Fruit fly (Drosophila melanogaster): ENCODE results near the gene Nnk.

The Nnk gene

dm6 chr3R:17818803-17819202 lies 13.8 kb upstream of the Nnk start (continued):
- no peak for TF ChIP-seq sim (GFP tag; IDR thresholded peaks at IDR 0.05)
- no peak for TF ChIP-seq Sox100B (GFP tag; optimal IDR thresholded peaks at IDR 0.05)
- TF ChIP-seq D19A (tag; optimal IDR thresholded peaks at IDR 0.05), result no peak
- no peak for TF ChIP-seq Bgb (GFP tag; IDR thresholded peaks at IDR 0.05; ENCODE audit: partially characterized antibody)
- peak; percentile 41 for TF ChIP-seq CG12219 (GFP tag; optimal IDR thresholded peaks at IDR 0.05)
- TF ChIP-seq CG13624 (GFP tag; optimal IDR thresholded peaks at IDR 0.05), result no peak
- no peak for TF ChIP-seq MTF-1 (GFP tag; optimal IDR thresholded peaks at IDR 0.05; ENCODE audit: borderline replicate concordance)
- peak; percentile 55 for TF ChIP-seq CG12769 (tag; optimal IDR thresholded peaks at IDR 0.05)
- no peak for TF ChIP-seq CG10366 (GFP tag; IDR thresholded peaks at IDR 0.05)
- peak; percentile 45; the same call in 1 of the 3 replicates for TF ChIP-seq CG7357 (GFP tag; IDR thresholded peaks at IDR 0.05)
- TF ChIP-seq Kr (GFP tag; optimal IDR thresholded peaks at IDR 0.05), result no peak
- TF ChIP-seq maf-S (GFP tag; optimal IDR thresholded peaks at IDR 0.05), result peak; percentile 2
- no peak for TF ChIP-seq CG11456 (GFP tag; IDR thresholded peaks at IDR 0.05)
- TF ChIP-seq CG7372 (GFP tag; IDR thresholded peaks at IDR 0.05), result no peak
- no peak for TF ChIP-seq luna (GFP tag; optimal IDR thresholded peaks at IDR 0.05)
- TF ChIP-seq CG1602 (GFP tag; optimal IDR thresholded peaks at IDR 0.05), result no peak
- TF ChIP-seq CG18619 (GFP tag; optimal IDR thresholded peaks at IDR 0.05), result peak; percentile 3
- no peak for TF ChIP-seq CG17186 (GFP tag; optimal IDR thresholded peaks at IDR 0.05)
- no peak for TF ChIP-seq CG4328 (GFP tag; optimal IDR thresholded peaks at IDR 0.05)
- TF ChIP-seq en (GFP tag; optimal IDR thresholded peaks at IDR 0.05), result no peak
- no peak for TF ChIP-seq cas (GFP tag; IDR thresholded peaks at IDR 0.05)
- no peak for TF ChIP-seq CG9817 (tag; optimal IDR thresholded peaks at IDR 0.05)
- 0 out of 2 replicates have a peak, but pooled peaks have one; percentile 12 for TF ChIP-seq CG31441 (GFP tag; IDR thresholded peaks at IDR 0.05)
- no peak for TF ChIP-seq klu (GFP tag; IDR thresholded peaks at IDR 0.05)
- TF ChIP-seq Spps (tag; optimal IDR thresholded peaks at IDR 0.05), result no peak
- TF ChIP-seq ab (GFP tag; optimal IDR thresholded peaks at IDR 0.05), result no peak
- TF ChIP-seq mld (GFP tag; IDR thresholded peaks at IDR 0.05; ENCODE audit: partially characterized antibody), result no peak
- TF ChIP-seq oc (tag; optimal IDR thresholded peaks at IDR 0.05), result no peak
- TF ChIP-seq eve (GFP tag; optimal IDR thresholded peaks at IDR 0.05), result no peak
- no peak; the same call in 1 of the 2 replicates for TF ChIP-seq CG9932 (GFP tag; IDR thresholded peaks at IDR 0.05)
- no peak for TF ChIP-seq stc (GFP tag; IDR thresholded peaks at IDR 0.05)
- no peak for TF ChIP-seq Tbp (GFP tag; optimal IDR thresholded peaks at IDR 0.05)
- no peak for TF ChIP-seq Bteb2 (GFP tag; optimal IDR thresholded peaks at IDR 0.05)
- TF ChIP-seq cad (GFP tag; optimal IDR thresholded peaks at IDR 0.05), result no peak
- no peak for TF ChIP-seq CG16863 (GFP tag; optimal IDR thresholded peaks at IDR 0.05)
- TF ChIP-seq HLH3B (GFP tag; IDR thresholded peaks at IDR 0.05), result no peak
- TF ChIP-seq Antp (GFP tag; optimal IDR thresholded peaks at IDR 0.05), result no peak
- TF ChIP-seq CG14050 (GFP tag; IDR thresholded peaks at IDR 0.05), result no peak
- TF ChIP-seq unc-4 (GFP tag; IDR thresholded peaks at IDR 0.05; ENCODE audit: partially characterized antibody), result no peak
- no peak for TF ChIP-seq CG15514 (GFP tag; optimal IDR thresholded peaks at IDR 0.05)
- TF ChIP-seq CHES-1-like (GFP tag; optimal IDR thresholded peaks at IDR 0.05), result no peak
- TF ChIP-seq hth (optimal IDR thresholded peaks at IDR 0.05), result no peak
- no peak for TF ChIP-seq dimm (GFP tag; IDR thresholded peaks at IDR 0.05)
- no peak for TF ChIP-seq Dip2 (GFP tag; IDR thresholded peaks at IDR 0.05)
- no peak for TF ChIP-seq onecut (GFP tag; IDR thresholded peaks at IDR 0.05)
- TF ChIP-seq CoRest (tag; optimal IDR thresholded peaks at IDR 0.05), result peak; percentile 34
- no peak for TF ChIP-seq CG12299 (tag; optimal IDR thresholded peaks at IDR 0.05)
- TF ChIP-seq Hr51 (GFP tag; optimal IDR thresholded peaks at IDR 0.05), result peak in 1 of 2 experiments; percentile 45
- peak; percentile 0 for TF ChIP-seq pho (GFP tag; optimal IDR thresholded peaks at IDR 0.05)
- TF ChIP-seq sr (GFP tag; IDR thresholded peaks at IDR 0.05), result no peak
- TF ChIP-seq CG10654 (GFP tag; optimal IDR thresholded peaks at IDR 0.05), result no peak
- no peak for TF ChIP-seq CG7786 (GFP tag; optimal IDR thresholded peaks at IDR 0.05)
- TF ChIP-seq Ets65A (GFP tag), result peak; percentile 10
